Fruit fly (Drosophila melanogaster): ENCODE measurements around the gene lft.

dm6 chr2L:10396877-10397587 is 32.8 kb downstream of the lft start:
- TF ChIP-seq cic (GFP tag; optimal IDR thresholded peaks at IDR 0.05) = peak; percentile 59
- TF ChIP-seq toe (GFP tag; optimal IDR thresholded peaks at IDR 0.05) = no peak
- TF ChIP-seq cnc (optimal IDR thresholded peaks at IDR 0.05) = no peak
- no peak for TF ChIP-seq CG11617 (GFP tag; optimal IDR thresholded peaks at IDR 0.05)
- no peak for TF ChIP-seq bab1 (GFP tag; optimal IDR thresholded peaks at IDR 0.05)
- no peak for TF ChIP-seq ovo (GFP tag; optimal IDR thresholded peaks at IDR 0.05)
- no peak for TF ChIP-seq pad (GFP tag; optimal IDR thresholded peaks at IDR 0.05)

Data from whole organism, adult.